Fruit fly (Drosophila melanogaster) whole organism, embryonic: ENCODE data around the gene Kmn2.

Source experiments
- Abd-B ChIP-seq: fragments of 200-800 bp; sonication (Bioruptor generic); optimal IDR thresholded peaks from 2 replicates; lab custom pipeline; 2018; ENCODE audit warnings: missing biosample characterization, mild to moderate bottlenecking, missing genetic modification characterization, moderate library complexity
- CG10147 ChIP-seq: fragments of 200-800 bp; sonication (Bioruptor generic); optimal IDR thresholded peaks from 2 replicates; lab custom pipeline; 2019; ENCODE audit warnings: missing biosample characterization, mild to moderate bottlenecking, missing genetic modification characterization, moderate library complexity
- CG10274 ChIP-seq: fragments of 200-800 bp; sonication (Bioruptor generic); optimal IDR thresholded peaks from 3 replicates; lab custom pipeline; 2017; ENCODE audit warnings: missing biosample characterization, mild to moderate bottlenecking, missing genetic modification characterization
- CG10565 ChIP-seq: fragments of 200-800 bp; sonication (Bioruptor generic); optimal IDR thresholded peaks from 3 replicates; lab custom pipeline; 2016; ENCODE audit warnings: missing biosample characterization, mild to moderate bottlenecking, missing genetic modification characterization
- CG10959 ChIP-seq: fragments of 200-800 bp; sonication (Bioruptor generic); IDR thresholded peaks from 2 replicates; pipeline ENCODE4 v1.3.6; 2022; ENCODE audit warnings: missing biosample characterization, missing genetic modification characterization
- CG11247 ChIP-seq: fragments of 200-800 bp; sonication (Bioruptor generic); IDR thresholded peaks from 2 replicates; pipeline ENCODE4 v1.3.6; 2022; ENCODE audit warnings: missing biosample characterization, missing genetic modification characterization
- CG12391 ChIP-seq: fragments of 200-800 bp; sonication (Bioruptor generic); optimal IDR thresholded peaks from 3 replicates; lab custom pipeline; 2018; ENCODE audit warnings: missing biosample characterization, mild to moderate bottlenecking, missing genetic modification characterization, moderate library complexity
- CG14014 ChIP-seq: fragments of 200-800 bp; sonication (Bioruptor generic); IDR thresholded peaks from 2 replicates; pipeline ENCODE4 v1.3.6; 2022; ENCODE audit warnings: missing biosample characterization, missing genetic modification characterization
- CG14667 ChIP-seq: fragments of 200-800 bp; sonication (Bioruptor generic); IDR thresholded peaks from 2 replicates; pipeline ENCODE4 v1.3.6; 2022; ENCODE audit warnings: missing biosample characterization, missing genetic modification characterization
- CG1603 ChIP-seq: fragments of 200-800 bp; sonication (Bioruptor generic); optimal IDR thresholded peaks from 2 replicates; lab custom pipeline; 2019; ENCODE audit warnings: missing biosample characterization, mild to moderate bottlenecking, missing genetic modification characterization, moderate library complexity
- CG16815 ChIP-seq: fragments of 200-800 bp; sonication (Bioruptor generic); optimal IDR thresholded peaks from 3 replicates; lab custom pipeline; 2017; ENCODE audit warnings: missing biosample characterization, mild to moderate bottlenecking, missing genetic modification characterization
- CG17612 ChIP-seq: fragments of 200-800 bp; sonication (Bioruptor generic); IDR thresholded peaks from 2 replicates; pipeline ENCODE4 v1.3.6; 2022; ENCODE audit warnings: missing biosample characterization, missing genetic modification characterization
- CG18262 ChIP-seq: fragments of 200-800 bp; optimal IDR thresholded peaks from 3 replicates; lab custom pipeline; 2019; ENCODE audit warnings: missing biosample characterization, mild to moderate bottlenecking, missing genetic modification characterization, moderate library complexity
- CG2889 ChIP-seq: fragments of 200-800 bp; sonication (Bioruptor generic); IDR thresholded peaks from 3 replicates; pipeline ENCODE4 v1.3.6; 2022; ENCODE audit warnings: missing biosample characterization, missing genetic modification characterization
- CG30403 ChIP-seq: fragments of 200-800 bp; sonication (Bioruptor generic); optimal IDR thresholded peaks from 3 replicates; lab custom pipeline; 2016; ENCODE audit warnings: missing biosample characterization, missing genetic modification characterization
- CG3281 ChIP-seq: fragments of 200-800 bp; sonication (Bioruptor generic); optimal IDR thresholded peaks from 3 replicates; lab custom pipeline; 2017; ENCODE audit warnings: missing biosample characterization, mild to moderate bottlenecking, missing genetic modification characterization
- CG3407 ChIP-seq: fragments of 200-800 bp; sonication (Bioruptor generic); optimal IDR thresholded peaks from 2 replicates; lab custom pipeline; 2018; ENCODE audit warnings: missing biosample characterization, mild to moderate bottlenecking, missing genetic modification characterization
- CG4360 ChIP-seq: fragments of 200-800 bp; sonication (Bioruptor generic); IDR thresholded peaks from 2 replicates; pipeline ENCODE4 v1.3.6; 2022; ENCODE audit warnings: missing biosample characterization, missing genetic modification characterization
- CG5953 ChIP-seq: fragments of 200-800 bp; sonication (Bioruptor generic); IDR thresholded peaks from 2 replicates; pipeline ENCODE4 v1.3.6; 2022; ENCODE audit warnings: missing biosample characterization, missing genetic modification characterization
- CG6654 ChIP-seq: fragments of 200-800 bp; sonication (Bioruptor generic); optimal IDR thresholded peaks from 2 replicates; lab custom pipeline; 2017; ENCODE audit warnings: missing biosample characterization, mild to moderate bottlenecking, missing genetic modification characterization
- CG7357 ChIP-seq: fragments of 200-800 bp; sonication (Bioruptor generic); IDR thresholded peaks from 3 replicates; pipeline ENCODE4 v1.3.6; 2022; ENCODE audit warnings: missing biosample characterization, missing genetic modification characterization
- CG7839 ChIP-seq: fragments of 200-800 bp; sonication (Bioruptor generic); optimal IDR thresholded peaks from 3 replicates; lab custom pipeline; 2018; ENCODE audit warnings: missing biosample characterization, mild to moderate bottlenecking, missing genetic modification characterization, moderate library complexity
- CG8281 ChIP-seq: fragments of 200-800 bp; sonication (Bioruptor generic); optimal IDR thresholded peaks from 2 replicates; lab custom pipeline; 2018; ENCODE audit warnings: missing biosample characterization, mild to moderate bottlenecking, missing genetic modification characterization, moderate library complexity
- E2f2 ChIP-seq: fragments of 200-800 bp; sonication (Bioruptor generic); IDR thresholded peaks from 2 replicates; pipeline ENCODE4 v1.3.6; 2022; ENCODE audit warnings: missing biosample characterization, missing genetic modification characterization
- Fer2 ChIP-seq: fragments of 200-800 bp; sonication (Bioruptor generic); optimal IDR thresholded peaks from 2 replicates; lab custom pipeline; 2018; ENCODE audit warnings: missing biosample characterization, mild to moderate bottlenecking, missing genetic modification characterization, moderate library complexity
- Hmx ChIP-seq: fragments of 200-800 bp; sonication (Bioruptor generic); optimal IDR thresholded peaks from 2 replicates; lab custom pipeline; 2016; ENCODE audit warnings: missing biosample characterization, missing genetic modification characterization
- Myb ChIP-seq: fragments of 200-800 bp; sonication (Bioruptor generic); optimal IDR thresholded peaks from 2 replicates; lab custom pipeline; 2016; ENCODE audit warnings: missing biosample characterization, missing genetic modification characterization
- NC2α ChIP-seq: fragments of 200-800 bp; sonication (Bioruptor generic); optimal IDR thresholded peaks from 2 replicates; lab custom pipeline; 2016; ENCODE audit warnings: missing biosample characterization, missing genetic modification characterization
- Scr ChIP-seq: fragments of 200-800 bp; sonication (Bioruptor generic); IDR thresholded peaks from 2 replicates; pipeline ENCODE4 v1.3.6; 2022; ENCODE audit warnings: missing biosample characterization, missing genetic modification characterization; ENCODE audit not compliant: partially characterized antibody
- Side ChIP-seq: fragments of 200-800 bp; sonication (Bioruptor generic); optimal IDR thresholded peaks from 2 replicates; lab custom pipeline; 2016; ENCODE audit warnings: missing biosample characterization, missing genetic modification characterization
- Sox102F ChIP-seq: fragments of 200-800 bp; sonication (Bioruptor generic); optimal IDR thresholded peaks from 2 replicates; lab custom pipeline; 2018; ENCODE audit warnings: missing biosample characterization, mild to moderate bottlenecking, missing genetic modification characterization, moderate library complexity
- Spps ChIP-seq: fragments of 200-800 bp; sonication (Bioruptor generic); optimal IDR thresholded peaks from 2 replicates; lab custom pipeline; 2018; ENCODE audit warnings: missing biosample characterization, mild to moderate bottlenecking, missing genetic modification characterization
- Tbp ChIP-seq: fragments of >200 bp; optimal IDR thresholded peaks from 2 replicates; lab custom pipeline; 2018; ENCODE audit warnings: missing biosample characterization, missing genetic modification characterization
- Trl ChIP-seq, 3 experiments: fragments of >200 bp in 2 of 3; fragments of 200-800 bp in 1 of 3; sonication (Bioruptor generic) in 1 of 3; optimal IDR thresholded peaks; 2 replicates in 1 of 3; 3 replicates in 2 of 3; lab custom pipeline; 2016 to 2017; ENCODE audit warnings: missing biosample characterization in 1 of 3, missing genetic modification characterization in 1 of 3
- Vsx1 ChIP-seq: fragments of 200-800 bp; sonication (Bioruptor generic); optimal IDR thresholded peaks from 2 replicates; lab custom pipeline; 2017; ENCODE audit warnings: missing biosample characterization, mild to moderate bottlenecking, missing genetic modification characterization, missing genetic modification reagents
- bcd ChIP-seq: fragments of 200-800 bp; sonication (Bioruptor generic); optimal IDR thresholded peaks from 2 replicates; lab custom pipeline; 2017; ENCODE audit warnings: missing biosample characterization, mild to moderate bottlenecking, missing genetic modification characterization
- chinmo ChIP-seq: fragments of 200-800 bp; sonication (Bioruptor generic); IDR thresholded peaks from 4 replicates; pipeline ENCODE4 v1.3.6; 2022; ENCODE audit warnings: missing biosample characterization, missing genetic modification characterization; ENCODE audit not compliant: partially characterized antibody
- chm ChIP-seq: fragments of 200-800 bp; sonication (Bioruptor generic); IDR thresholded peaks from 2 replicates; pipeline ENCODE4 v1.3.6; 2022; ENCODE audit warnings: missing biosample characterization, missing genetic modification characterization
- crol ChIP-seq: fragments of 200-800 bp; sonication (Bioruptor generic); IDR thresholded peaks from 2 replicates; pipeline ENCODE4 v1.3.6; 2022; ENCODE audit warnings: missing biosample characterization, missing genetic modification characterization
- fd96Cb ChIP-seq: fragments of 200-800 bp; sonication (Bioruptor generic); optimal IDR thresholded peaks from 2 replicates; lab custom pipeline; 2018; ENCODE audit warnings: missing biosample characterization, mild to moderate bottlenecking, missing genetic modification characterization, moderate library complexity
- fu2 ChIP-seq: fragments of 200-800 bp; sonication (Bioruptor generic); optimal IDR thresholded peaks from 2 replicates; lab custom pipeline; 2016; ENCODE audit warnings: missing biosample characterization, missing genetic modification characterization
- gce ChIP-seq: fragments of 200-800 bp; sonication (Bioruptor generic); IDR thresholded peaks from 3 replicates; pipeline ENCODE4 v1.3.6; 2022; ENCODE audit warnings: missing biosample characterization, missing genetic modification characterization
- insv ChIP-seq, 2 experiments: fragments of 200-800 bp; sonication (Bioruptor generic); optimal IDR thresholded peaks; 3 replicates each; lab custom pipeline; 2016 to 2018; ENCODE audit warnings: missing biosample characterization in 2 of 2, missing genetic modification characterization in 2 of 2
- jigr1 ChIP-seq: fragments of 200-800 bp; sonication (Bioruptor generic); IDR thresholded peaks from 3 replicates; pipeline ENCODE4 v1.3.6; 2022; ENCODE audit warnings: missing biosample characterization, missing genetic modification characterization
- p53 ChIP-seq: fragments of 200-800 bp; sonication (Bioruptor generic); optimal IDR thresholded peaks from 2 replicates; lab custom pipeline; 2016; ENCODE audit warnings: missing biosample characterization, missing genetic modification characterization
- prd ChIP-seq, 3 experiments: fragments of >200 bp in 2 of 3; fragments of 200-800 bp in 1 of 3; sonication (Bioruptor generic) in 1 of 3; optimal IDR thresholded peaks in 2 of 3; IDR thresholded peaks in 1 of 3; 2 replicates in 2 of 3; 3 replicates in 1 of 3; pipeline versions ENCODE4 v1.3.6 to Lab custom; 2017 to 2022; ENCODE audit warnings: missing biosample characterization in 1 of 3, missing genetic modification characterization in 1 of 3
- ro ChIP-seq: fragments of 200-800 bp; sonication (Bioruptor generic); IDR thresholded peaks from 2 replicates; pipeline ENCODE4 v1.3.6; 2022; ENCODE audit warnings: missing biosample characterization, missing genetic modification characterization
- tap ChIP-seq: fragments of 200-800 bp; optimal IDR thresholded peaks from 3 replicates; lab custom pipeline; 2019; ENCODE audit warnings: missing biosample characterization, mild to moderate bottlenecking, missing genetic modification characterization, moderate library complexity
- tll ChIP-seq, 2 experiments: fragments of 200-800 bp in 1 of 2; fragments of >200 bp in 1 of 2; sonication (Bioruptor generic) in 1 of 2; optimal IDR thresholded peaks; 2 replicates each; lab custom pipeline; 2017 to 2019; ENCODE audit warnings: missing biosample characterization in 2 of 2, missing genetic modification characterization in 2 of 2, mild to moderate bottlenecking in 1 of 2, moderate library complexity in 1 of 2

The Kmn2 gene

dm6 chr3R:8027203-8027688 is 26.1 kb upstream of the Kmn2 start (continued):
- TF ChIP-seq Spps (tag; lab: Kevin White, UChicago) (peak; percentile 50), prd (optimal IDR thresholded peaks at IDR 0.05; lab: Kevin White, UChicago) (no peak), prd (GFP tag; IDR thresholded peaks at IDR 0.05; lab: Robert Waterston, UW) (peak; percentile 75), Vsx1 (GFP tag; lab: Kevin White, UChicago) (no peak), tap (tag; lab: Kevin White, UChicago) (peak; percentile 77), CG10565 (GFP tag; lab: Kevin White, UChicago) (no peak), jigr1 (GFP tag; lab: Robert Waterston, UW) (no peak), CG6654 (GFP tag; lab: Kevin White, UChicago) (peak; percentile 45), fd96Cb (tag; lab: Kevin White, UChicago) (peak; percentile 83), p53 (GFP tag; lab: Kevin White, UChicago) (no peak), CG1603 (tag; lab: Kevin White, UChicago) (no peak), CG7839 (tag; lab: Kevin White, UChicago) (peak; percentile 93), bcd (GFP tag; lab: Kevin White, UChicago) (peak; percentile 81), CG2889 (0 out of 3 replicates have a peak, but pooled peaks have one; percentile 13), Sox102F (GFP tag; lab: Kevin White, UChicago) (peak; percentile 94), fu2 (GFP tag; lab: Kevin White, UChicago) (peak; percentile 25), Abd-B (GFP tag; lab: Kevin White, UChicago) (peak; percentile 74), Fer2 (tag; lab: Kevin White, UChicago) (peak; percentile 70), CG7357 (GFP tag; lab: Robert Waterston, UW) (no peak), Scr (GFP tag; lab: Robert Waterston, UW) (no peak), CG3407 (GFP tag; lab: Kevin White, UChicago) (peak; percentile 73), CG10274 (GFP tag; lab: Kevin White, UChicago) (peak; percentile 39), ro (GFP tag; lab: Robert Waterston, UW) (0 out of 2 replicates have a peak, but pooled peaks have one; percentile 26), CG14014 (GFP tag; lab: Robert Waterston, UW) (peak; percentile 79), chinmo (peak; percentile 74; the same call in 2 of the 4 replicates), CG4360 (GFP tag; lab: Robert Waterston, UW) (0 out of 2 replicates have a peak, but pooled peaks have one; percentile 23), CG12391 (tag; lab: Kevin White, UChicago) (peak; percentile 94), Trl (optimal IDR thresholded peaks at IDR 0.05; lab: Kevin White, UChicago) (peak; percentile 75 to 84), Trl (GFP tag; optimal IDR thresholded peaks at IDR 0.05; lab: Kevin White, UChicago) (peak; percentile 35), crol (GFP tag; lab: Robert Waterston, UW) (no peak), CG3281 (GFP tag; lab: Kevin White, UChicago) (peak; percentile 86), Myb (peak; percentile 8), CG5953 (GFP tag; lab: Robert Waterston, UW) (peak; percentile 67), CG11247 (GFP tag; lab: Robert Waterston, UW) (peak; percentile 48; the same call in 1 of the 2 replicates), Side (GFP tag; lab: Kevin White, UChicago) (no peak), CG10147 (GFP tag; lab: Kevin White, UChicago) (peak; percentile 81), chm (GFP tag; lab: Robert Waterston, UW) (peak; percentile 54; the same call in 1 of the 2 replicates), CG14667 (GFP tag; lab: Robert Waterston, UW) (peak; percentile 61), CG10959 (0 out of 2 replicates have a peak, but pooled peaks have one; percentile 4), NC2α (GFP tag; lab: Kevin White, UChicago) (no peak), CG16815 (peak; percentile 48), CG8281 (peak; percentile 68), CG17612 (no peak), CG18262 (tag; lab: Kevin White, UChicago) (peak; percentile 91), gce (GFP tag; lab: Robert Waterston, UW) (0 out of 3 replicates have a peak, but pooled peaks have one; percentile 39), Tbp (GFP tag; lab: Kevin White, UChicago) (no peak), insv (GFP tag; optimal IDR thresholded peaks at IDR 0.05; lab: Kevin White, UChicago) (peak in 1 of 2 experiments; percentile 41), CG30403 (GFP tag; lab: Kevin White, UChicago) (peak; percentile 85), Hmx (GFP tag; lab: Kevin White, UChicago) (no peak), tll (GFP tag; optimal IDR thresholded peaks at IDR 0.05; lab: Kevin White, UChicago) (no peak), E2f2 (GFP tag; lab: Robert Waterston, UW) (peak; percentile 64; the same call in 1 of the 2 replicates)
